Fruit fly (Drosophila melanogaster): ENCODE measurements around the gene Dop1R1.

DNA sequence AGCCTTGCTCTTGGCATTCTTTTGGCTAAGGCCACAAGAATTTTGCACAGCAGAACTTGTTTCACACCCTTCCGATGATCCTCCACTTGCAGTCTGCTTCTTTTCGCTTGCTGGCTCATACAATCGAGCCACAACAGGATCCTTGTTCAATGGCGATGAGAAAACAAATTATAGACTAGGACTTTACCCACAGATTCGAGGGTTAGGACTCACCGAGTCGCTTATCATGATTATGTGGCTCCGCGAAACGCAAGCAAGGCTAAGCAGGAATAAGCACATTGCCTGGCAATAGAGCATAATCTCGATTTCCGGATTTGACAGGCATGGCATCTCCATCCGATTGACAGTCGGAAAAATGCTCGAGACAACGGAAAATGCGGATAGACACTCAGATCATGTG, 47.5 kb upstream of the Dop1R1 start, which contains the start of the genes CG14839 and CG14841:
- TF ChIP-seq CG17806 (tag; optimal IDR thresholded peaks at IDR 0.05) = no peak
- TF ChIP-seq CG14655 (GFP tag; optimal IDR thresholded peaks at IDR 0.05) = no peak
- TF ChIP-seq Pif1A (GFP tag; optimal IDR thresholded peaks at IDR 0.05) = no peak
- TF ChIP-seq D1 (tag; optimal IDR thresholded peaks at IDR 0.05) = no peak
- no peak for TF ChIP-seq rn (GFP tag; IDR thresholded peaks at IDR 0.05)
- TF ChIP-seq CG4496 (GFP tag; IDR thresholded peaks at IDR 0.05) = no peak
- no peak for TF ChIP-seq Pif1B (GFP tag; optimal IDR thresholded peaks at IDR 0.05)
- no peak for TF ChIP-seq EcR (GFP tag; optimal IDR thresholded peaks at IDR 0.05)
- no peak for TF ChIP-seq CG34367 (tag; optimal IDR thresholded peaks at IDR 0.05)
- TF ChIP-seq CG15710 (tag; optimal IDR thresholded peaks at IDR 0.05) = no peak

Data from whole organism, pupa.